Worm (Caenorhabditis elegans) whole organism, L4 larva: ENCODE results near the gene Y73C8B.2.

Experiments
- F26F4.8 ChIP-seq: fragments of 200-800 bp; sonication (Bioruptor generic); conservative IDR thresholded peaks from 2 replicates; pipeline ENCODE4 v1.3.6; 2022; ENCODE audit warnings: missing genetic modification characterization, missing compliant biosample characterization
- lin-15B ChIP-seq: fragments of 150-350 bp; sonication (generic microtip); optimal IDR thresholded peaks from 3 replicates; lab custom pipeline; 2014; ENCODE audit warnings: missing biosample characterization, missing genetic modification characterization
- nhr-10 ChIP-seq: fragments of 150-350 bp; optimal IDR thresholded peaks from 2 replicates; lab custom pipeline; 2014; ENCODE audit warnings: missing biosample characterization, missing genetic modification characterization
- nhr-25 ChIP-seq: sonication (generic microtip); optimal IDR thresholded peaks from 2 replicates; lab custom pipeline; 2017; ENCODE audit warnings: missing genetic modification characterization, mild to moderate bottlenecking, missing compliant biosample characterization, antibody characterized with exemption, moderate library complexity, borderline replicate concordance; ENCODE audit not compliant: insufficient read depth
- unc-130 ChIP-seq: sonication (generic microtip); optimal IDR thresholded peaks from 2 replicates; lab custom pipeline; 2016; ENCODE audit warnings: missing genetic modification reagents, missing genetic modification characterization, missing compliant biosample characterization

DNA sequence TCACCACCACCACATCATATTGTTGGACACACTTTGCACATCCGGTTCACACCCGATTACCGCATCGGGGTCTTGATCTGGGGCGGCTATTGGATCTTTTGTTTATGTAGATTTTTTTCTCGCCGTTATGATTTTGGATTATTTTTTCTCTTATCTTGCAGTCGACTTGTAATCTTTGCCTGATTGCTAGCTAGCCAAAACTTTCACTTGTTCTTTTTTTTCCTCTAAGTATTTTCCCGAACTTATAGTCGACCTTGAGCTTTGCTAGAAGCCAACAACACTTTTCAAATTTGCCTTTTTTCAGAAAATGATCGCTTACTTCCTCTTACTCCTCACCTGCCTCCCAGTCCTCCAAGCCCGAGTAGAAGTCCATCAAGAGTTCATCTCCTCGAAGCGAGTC lies 6.8 kb downstream of the Y73C8B.2 start, which contains the start of gene lag-2:
- TF ChIP-seq unc-130 (GFP tag; lab: Kevin White, UChicago): no peak
- TF ChIP-seq lin-15B (tag; lab: Kevin White, UChicago): no peak
- TF ChIP-seq F26F4.8 (GFP tag; lab: Robert Waterston, UW): no peak
- no peak for TF ChIP-seq nhr-10 (tag; lab: Kevin White, UChicago)
- TF ChIP-seq nhr-25 (tag; lab: Kevin White, UChicago): no peak
